Fruit fly (Drosophila melanogaster) whole organism, adult: ENCODE measurements around the gene smog.

Experiments used
- CG11617 ChIP-seq: fragments of 200-800 bp; sonication (Bioruptor generic); optimal IDR thresholded peaks from 2 replicates; lab custom pipeline; 2017; ENCODE audit warnings: mild to moderate bottlenecking, missing biosample characterization, missing genetic modification reagents, missing genetic modification characterization
- CG12768 ChIP-seq: fragments of 200-800 bp; sonication (Bioruptor generic); optimal IDR thresholded peaks from 2 replicates; lab custom pipeline; 2017; ENCODE audit warnings: missing biosample characterization, missing genetic modification characterization, mild to moderate bottlenecking, moderate library complexity, missing genetic modification reagents
- CG14711 ChIP-seq: fragments of 200-800 bp; sonication (Bioruptor generic); optimal IDR thresholded peaks from 2 replicates; lab custom pipeline; 2018; ENCODE audit warnings: missing biosample characterization, mild to moderate bottlenecking, missing genetic modification characterization, moderate library complexity
- CG1620 ChIP-seq: fragments of 200-800 bp; sonication (Bioruptor generic); optimal IDR thresholded peaks from 2 replicates; lab custom pipeline; 2016; ENCODE audit warnings: missing biosample characterization, missing genetic modification characterization
- CG33017 ChIP-seq: fragments of 200-800 bp; sonication (Bioruptor generic); optimal IDR thresholded peaks from 2 replicates; lab custom pipeline; 2018; ENCODE audit warnings: missing biosample characterization, mild to moderate bottlenecking, missing genetic modification characterization, moderate library complexity
- CG5204 ChIP-seq: fragments of 200-800 bp; sonication (Bioruptor generic); optimal IDR thresholded peaks from 2 replicates; lab custom pipeline; 2016; ENCODE audit warnings: missing biosample characterization, missing genetic modification characterization
- CG7045 ChIP-seq: fragments of 200-800 bp; sonication (Bioruptor generic); optimal IDR thresholded peaks from 2 replicates; lab custom pipeline; 2017; ENCODE audit warnings: missing biosample characterization, mild to moderate bottlenecking, missing genetic modification characterization
- CG7101 ChIP-seq: fragments of 200-800 bp; sonication (Bioruptor generic); optimal IDR thresholded peaks from 2 replicates; lab custom pipeline; 2018; ENCODE audit warnings: missing biosample characterization, mild to moderate bottlenecking, missing genetic modification characterization, moderate library complexity
- Clk ChIP-seq: fragments of 200-800 bp; sonication (Bioruptor generic); optimal IDR thresholded peaks from 2 replicates; lab custom pipeline; 2017; ENCODE audit warnings: missing biosample characterization, missing genetic modification characterization
- Crg-1 ChIP-seq: fragments of 200-800 bp; sonication (Bioruptor generic); optimal IDR thresholded peaks from 2 replicates; lab custom pipeline; 2016; ENCODE audit warnings: missing biosample characterization, missing genetic modification characterization
- Hr96 ChIP-seq: fragments of 200-800 bp; sonication (Bioruptor generic); optimal IDR thresholded peaks from 2 replicates; lab custom pipeline; 2016; ENCODE audit warnings: missing biosample characterization, missing genetic modification characterization
- Mnt ChIP-seq: fragments of 200-800 bp; sonication (Bioruptor generic); optimal IDR thresholded peaks from 2 replicates; lab custom pipeline; 2016; ENCODE audit warnings: missing biosample characterization, mild to moderate bottlenecking, missing genetic modification characterization
- bab1 ChIP-seq: fragments of 200-800 bp; sonication (Bioruptor generic); optimal IDR thresholded peaks from 3 replicates; lab custom pipeline; 2019; ENCODE audit warnings: missing biosample characterization, mild to moderate bottlenecking, missing genetic modification characterization, moderate library complexity
- cic ChIP-seq: fragments of 200-800 bp; sonication (Bioruptor generic); optimal IDR thresholded peaks from 2 replicates; lab custom pipeline; 2017; ENCODE audit warnings: missing biosample characterization, mild to moderate bottlenecking, missing genetic modification characterization, moderate library complexity
- cnc ChIP-seq, 2 experiments: fragments of >200 bp; optimal IDR thresholded peaks; 2 replicates each; lab custom pipeline; 2017
- kay ChIP-seq: fragments of 200-800 bp; sonication (Bioruptor generic); peaks from one replicate; lab custom pipeline; 2016; ENCODE audit warnings: missing biosample characterization, missing genetic modification characterization, borderline replicate concordance
- ovo ChIP-seq: fragments of 200-800 bp; sonication (Bioruptor generic); optimal IDR thresholded peaks from 2 replicates; lab custom pipeline; 2016; ENCODE audit warnings: missing biosample characterization, missing genetic modification characterization
- pad ChIP-seq: fragments of 200-800 bp; sonication (Bioruptor generic); optimal IDR thresholded peaks from 3 replicates; lab custom pipeline; 2017; ENCODE audit warnings: missing biosample characterization, missing genetic modification characterization, mild to moderate bottlenecking, moderate library complexity, missing genetic modification reagents
- tj ChIP-seq: fragments of 200-800 bp; sonication (Bioruptor generic); optimal IDR thresholded peaks from 3 replicates; lab custom pipeline; 2017; ENCODE audit warnings: missing biosample characterization, mild to moderate bottlenecking, missing genetic modification characterization, moderate library complexity
- toe ChIP-seq: fragments of 200-800 bp; sonication (Bioruptor generic); optimal IDR thresholded peaks from 2 replicates; lab custom pipeline; 2016; ENCODE audit warnings: missing biosample characterization, missing genetic modification characterization

smog gene

dm6 chr2L:4898165-4898564, 45.5 kb downstream of the smog start:
- TF ChIP-seq toe (GFP tag; lab: Kevin White, UChicago) (no peak), cnc (optimal IDR thresholded peaks at IDR 0.05; lab: Kevin White, UChicago) (peak in 1 of 2 experiments; percentile 40)

dm6 chr2L:4899599-4900559, 47.2 kb downstream of the smog start:
- TF ChIP-seq cic (GFP tag; lab: Kevin White, UChicago) (no peak), Clk (GFP tag; lab: Kevin White, UChicago) (no peak), kay (GFP tag; lab: Kevin White, UChicago) (no peak), CG33017 (tag; lab: Kevin White, UChicago) (no peak), Crg-1 (GFP tag; lab: Kevin White, UChicago) (no peak), Mnt (GFP tag; lab: Kevin White, UChicago) (no peak)

- TF ChIP-seq cnc (optimal IDR thresholded peaks at IDR 0.05; lab: Kevin White, UChicago) (no peak), CG7101 (tag; lab: Kevin White, UChicago) (no peak), ovo (GFP tag; lab: Kevin White, UChicago) (no peak), Clk (GFP tag; lab: Kevin White, UChicago) (no peak), kay (GFP tag; lab: Kevin White, UChicago) (no peak), CG14711 (tag; lab: Kevin White, UChicago) (no peak), bab1 (no peak), tj (GFP tag; lab: Kevin White, UChicago) (no peak), Crg-1 (GFP tag; lab: Kevin White, UChicago) (no peak), CG5204 (GFP tag; lab: Kevin White, UChicago) (no peak)
Measured at dm6 chr2L:4903838-4904237, 51.2 kb downstream of the smog start.

- no peak for TF ChIP-seq cic (GFP tag; lab: Kevin White, UChicago)
- no peak for TF ChIP-seq CG33017 (tag; lab: Kevin White, UChicago)
- TF ChIP-seq CG11617 (GFP tag; lab: Kevin White, UChicago): no peak
- no peak for TF ChIP-seq toe (GFP tag; lab: Kevin White, UChicago)
Measured at dm6 chr2L:4905365-4906280, 53.0 kb downstream of the smog start.

- TF ChIP-seq cnc (optimal IDR thresholded peaks at IDR 0.05; lab: Kevin White, UChicago): no peak
- no peak for TF ChIP-seq kay (GFP tag; lab: Kevin White, UChicago)
- TF ChIP-seq tj (GFP tag; lab: Kevin White, UChicago): no peak
- TF ChIP-seq Hr96 (GFP tag; lab: Kevin White, UChicago): no peak
- TF ChIP-seq CG33017 (tag; lab: Kevin White, UChicago): no peak
- peak; percentile 7 for TF ChIP-seq CG7101 (tag; lab: Kevin White, UChicago)
- TF ChIP-seq bab1: peak; percentile 10
- no peak for TF ChIP-seq CG5204 (GFP tag; lab: Kevin White, UChicago)
- TF ChIP-seq cic (GFP tag; lab: Kevin White, UChicago): no peak
- TF ChIP-seq CG1620 (GFP tag; lab: Kevin White, UChicago): no peak
- TF ChIP-seq CG7045: no peak
- no peak for TF ChIP-seq CG11617 (GFP tag; lab: Kevin White, UChicago)
- no peak for TF ChIP-seq ovo (GFP tag; lab: Kevin White, UChicago)
- no peak for TF ChIP-seq CG12768 (GFP tag; lab: Kevin White, UChicago)
- TF ChIP-seq toe (GFP tag; lab: Kevin White, UChicago): no peak
- no peak for TF ChIP-seq Crg-1 (GFP tag; lab: Kevin White, UChicago)
- TF ChIP-seq pad (GFP tag; lab: Kevin White, UChicago): no peak
Measured at dm6 chr2L:4906546-4907250, 54.0 kb downstream of the smog start, which contains the start of gene snsl. Gene snsl (minus strand): TSS chr2L:4906762.

- TF ChIP-seq CG14711 (tag; lab: Kevin White, UChicago) (peak; percentile 49), CG33017 (tag; lab: Kevin White, UChicago) (no peak), CG11617 (GFP tag; lab: Kevin White, UChicago) (peak; percentile 0), CG12768 (GFP tag; lab: Kevin White, UChicago) (peak; percentile 27), tj (GFP tag; lab: Kevin White, UChicago) (peak; percentile 81), bab1 (no peak), CG7101 (tag; lab: Kevin White, UChicago) (peak; percentile 28)
Measured at dm6 chr2L:4907986-4908385, 55.3 kb downstream of the smog start.
